Worm (Caenorhabditis elegans): ENCODE results near the gene C07E3.4.

Gene C07E3.4

DNA sequence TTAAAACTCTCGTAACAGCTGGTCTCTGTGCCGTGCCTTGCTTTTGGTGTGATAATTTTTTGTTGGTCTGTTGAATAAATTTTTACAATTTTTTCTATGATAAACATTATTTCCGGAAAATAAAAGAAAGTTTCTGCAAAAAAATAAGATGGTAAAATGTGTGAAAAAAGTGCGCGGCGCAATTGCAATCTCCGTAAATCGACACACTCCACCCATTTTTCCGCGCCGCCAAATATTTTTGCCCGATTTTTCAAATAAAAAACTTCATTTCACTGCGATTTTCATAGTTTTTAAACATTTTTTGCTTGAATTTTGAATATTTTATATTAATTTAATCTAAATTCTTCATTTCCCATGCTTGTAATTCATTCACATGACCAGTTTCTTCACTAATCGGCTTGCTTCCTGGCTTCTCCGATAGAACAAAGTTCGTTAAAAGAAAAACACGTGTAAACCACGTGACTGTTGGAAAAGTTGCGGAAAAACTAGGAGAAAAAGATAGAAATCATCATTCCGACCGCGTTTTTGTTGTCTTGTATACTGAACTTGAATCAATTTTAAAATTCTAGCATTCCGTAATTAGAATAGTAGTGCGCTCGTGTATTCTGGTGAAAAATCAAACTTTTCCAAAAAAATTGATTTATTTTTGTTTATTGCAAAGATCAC lies 27.6 kb downstream of the C07E3.4 start (continued):
- no peak for TF ChIP-seq nhr-10 (tag; optimal IDR thresholded peaks at IDR 0.05)

DNA sequence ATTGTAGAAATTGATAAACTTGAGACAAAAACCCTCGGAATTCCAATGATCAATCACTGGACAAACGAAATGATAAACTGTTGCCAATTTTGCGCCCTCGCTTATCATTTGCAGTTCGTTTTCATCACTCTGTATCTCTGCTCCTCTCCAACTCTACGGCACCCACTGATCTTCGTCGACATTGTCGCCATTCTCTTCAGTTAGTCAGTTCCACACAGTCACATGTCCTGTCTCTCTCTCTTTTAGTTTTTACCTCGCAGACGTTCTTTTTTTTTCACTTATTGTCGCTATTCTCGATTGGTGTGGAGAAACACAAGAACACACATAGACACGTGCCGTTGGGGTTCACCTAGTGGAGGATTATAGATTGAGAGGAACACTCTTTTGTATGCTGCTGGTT lies 28.5 kb downstream of the C07E3.4 start:
- TF ChIP-seq sem-4 (tag; optimal IDR thresholded peaks at IDR 0.05) (peak; percentile 39), unc-55 (GFP tag; optimal IDR thresholded peaks at IDR 0.05) (no peak), nhr-25 (tag; optimal IDR thresholded peaks at IDR 0.05) (peak; percentile 83), fos-1 (tag; optimal IDR thresholded peaks at IDR 0.05) (peak; percentile 71), mdl-1 (tag; optimal IDR thresholded peaks at IDR 0.05) (peak; percentile 55 to 58), Y55F3AM.14 (GFP tag; optimal IDR thresholded peaks at IDR 0.05) (peak; percentile 34), blmp-1 (tag; optimal IDR thresholded peaks at IDR 0.05; ENCODE audit: insufficient read depth) (peak; percentile 86), lin-11 (tag; optimal IDR thresholded peaks at IDR 0.05) (no peak), lin-13 (GFP tag; optimal IDR thresholded peaks at IDR 0.05) (peak; percentile 52), mab-5 (tag; optimal IDR thresholded peaks at IDR 0.05) (no peak), peb-1 (tag; optimal IDR thresholded peaks at IDR 0.05) (no peak), ceh-16 (tag; optimal IDR thresholded peaks at IDR 0.05) (no peak), ztf-1 (GFP tag; conservative IDR thresholded peaks at IDR 0.05) (no peak), nhr-21 (tag; optimal IDR thresholded peaks at IDR 0.05) (peak; percentile 86), lsy-2 (tag; optimal IDR thresholded peaks at IDR 0.05) (peak in 1 of 2 experiments; percentile 65), nhr-77 (tag; optimal IDR thresholded peaks at IDR 0.05) (no peak), snpc-4 (tag; optimal IDR thresholded peaks at IDR 0.05) (peak; percentile 17), mbf-1 (tag; optimal IDR thresholded peaks at IDR 0.05) (no peak), ama-1 (optimal IDR thresholded peaks at IDR 0.05) (peak; percentile 61), sma-3 (GFP tag; optimal IDR thresholded peaks at IDR 0.05) (peak; percentile 90), elt-1 (tag; optimal IDR thresholded peaks at IDR 0.05) (no peak), F13H6.1 (tag; optimal IDR thresholded peaks at IDR 0.05) (peak; percentile 79), nhr-237 (tag; optimal IDR thresholded peaks at IDR 0.05) (no peak), nhr-129 (tag; optimal IDR thresholded peaks at IDR 0.05) (peak; percentile 63), unc-62 (GFP tag; optimal IDR thresholded peaks at IDR 0.05) (no peak), ceh-82 (tag; optimal IDR thresholded peaks at IDR 0.05) (no peak), alr-1 (tag; optimal IDR thresholded peaks at IDR 0.05) (no peak), ztf-11 (tag; optimal IDR thresholded peaks at IDR 0.05) (no peak), nhr-11 (tag; optimal IDR thresholded peaks at IDR 0.05) (no peak), nhr-6 (tag; optimal IDR thresholded peaks at IDR 0.05) (peak; percentile 67), egl-27 (tag; optimal IDR thresholded peaks at IDR 0.05) (no peak), nhr-12 (tag; optimal IDR thresholded peaks at IDR 0.05) (no peak), aly-2 (tag; optimal IDR thresholded peaks at IDR 0.05) (no peak), nhr-10 (tag; optimal IDR thresholded peaks at IDR 0.05) (no peak), ztf-4 (tag; optimal IDR thresholded peaks at IDR 0.05) (no peak), lin-39 (tag; optimal IDR thresholded peaks at IDR 0.05) (no peak), skn-1 (tag; optimal IDR thresholded peaks at IDR 0.05) (no peak), gmeb-1 (tag; optimal IDR thresholded peaks at IDR 0.05) (peak; percentile 56), elt-3 (tag; optimal IDR thresholded peaks at IDR 0.05) (no peak), dmd-4 (tag; optimal IDR thresholded peaks at IDR 0.05) (no peak), crh-2 (tag; optimal IDR thresholded peaks at IDR 0.05) (peak; percentile 74), nhr-23 (tag; optimal IDR thresholded peaks at IDR 0.05) (no peak), sma-9 (GFP tag; optimal IDR thresholded peaks at IDR 0.05) (peak; percentile 89), sma-9 (tag; optimal IDR thresholded peaks at IDR 0.05) (no peak), R02D3.7 (tag; optimal IDR thresholded peaks at IDR 0.05) (no peak), C34F6.9 (tag; optimal IDR thresholded peaks at IDR 0.05) (peak; percentile 39), unc-39 (tag; optimal IDR thresholded peaks at IDR 0.05) (no peak), zag-1 (tag; optimal IDR thresholded peaks at IDR 0.05) (no peak), ZK546.5 (tag; optimal IDR thresholded peaks at IDR 0.05) (no peak)
